Worm (Caenorhabditis elegans): ENCODE measurements around the gene cpt-6.
A peak's percentile ranks its signal among the peaks of the same experiment; 100 is the strongest.

Gene cpt-6

ce11 chrV:6516491-6517304 lies 23.0 kb upstream of the cpt-6 start, which contains the start of gene mdh-1:
Gene mdh-1, minus strand, starts transcription at chrV:6516526.
- TF ChIP-seq K02D7.2 (tag; optimal IDR thresholded peaks at IDR 0.05), result no peak

ce11 chrV:6515344-6515743 lies 21.6 kb upstream of the cpt-6 start:
- TF ChIP-seq ceh-30 (tag; optimal IDR thresholded peaks at IDR 0.05) (no peak), sox-4 (tag; optimal IDR thresholded peaks at IDR 0.05) (no peak), che-1 (tag; optimal IDR thresholded peaks at IDR 0.05) (no peak), F13H6.1 (tag; optimal IDR thresholded peaks at IDR 0.05) (no peak), pax-1 (tag; optimal IDR thresholded peaks at IDR 0.05) (no peak), ceh-48 (tag; optimal IDR thresholded peaks at IDR 0.05) (no peak), ttx-3 (tag; optimal IDR thresholded peaks at IDR 0.05) (no peak), hlh-13 (GFP tag; optimal IDR thresholded peaks at IDR 0.05) (no peak), ceh-2 (tag; optimal IDR thresholded peaks at IDR 0.05) (no peak)

ce11 chrV:6514887-6515324 lies 21.2 kb upstream of the cpt-6 start, which contains the start of gene dpy-11:
Gene dpy-11, minus strand, starts transcription at chrV:6515240.
- no peak for TF ChIP-seq pha-2 (tag; optimal IDR thresholded peaks at IDR 0.05)
- TF ChIP-seq ceh-45 (GFP tag; IDR thresholded peaks at IDR 0.05), result 0 out of 2 replicates have a peak, but pooled peaks have one; percentile 40

ce11 chrV:6513786-6514430 lies 20.2 kb upstream of the cpt-6 start:
- no peak for TF ChIP-seq hlh-13 (GFP tag; optimal IDR thresholded peaks at IDR 0.05)
- TF ChIP-seq lim-6 (tag; optimal IDR thresholded peaks at IDR 0.05), result no peak
- TF ChIP-seq che-1 (tag; optimal IDR thresholded peaks at IDR 0.05), result no peak
- no peak for TF ChIP-seq pros-1 (tag; optimal IDR thresholded peaks at IDR 0.05)
- no peak for TF ChIP-seq ceh-6 (GFP tag; optimal IDR thresholded peaks at IDR 0.05)
- no peak for TF ChIP-seq elt-4 (tag; optimal IDR thresholded peaks at IDR 0.05)

- no peak for TF ChIP-seq pha-4 (tag; optimal IDR thresholded peaks at IDR 0.05)
These were observed 19.6 kb upstream of the cpt-6 start for ce11 chrV:6513356-6513755.

- TF ChIP-seq pros-1 (tag; optimal IDR thresholded peaks at IDR 0.05) (no peak), che-1 (tag; optimal IDR thresholded peaks at IDR 0.05) (no peak)
These were observed 17.4 kb upstream of the cpt-6 start, which contains the start of gene ubh-1 for ce11 chrV:6511121-6511520. Gene ubh-1, minus strand, starts transcription at chrV:6511409.

ce11 chrV:6510622-6511021 lies 16.9 kb upstream of the cpt-6 start:
- TF ChIP-seq nfya-1 (tag; optimal IDR thresholded peaks at IDR 0.05), result no peak
- no peak for TF ChIP-seq mec-3 (tag; optimal IDR thresholded peaks at IDR 0.05; ENCODE audit: borderline replicate concordance)
- no peak for TF ChIP-seq ttx-3 (tag; optimal IDR thresholded peaks at IDR 0.05)
- no peak for TF ChIP-seq unc-86 (tag; optimal IDR thresholded peaks at IDR 0.05)
- TF ChIP-seq elt-4 (tag; optimal IDR thresholded peaks at IDR 0.05), result no peak
- no peak for TF ChIP-seq ceh-34 (tag; optimal IDR thresholded peaks at IDR 0.05)
- TF ChIP-seq nhr-232 (tag; optimal IDR thresholded peaks at IDR 0.05), result no peak
- no peak for TF ChIP-seq lim-6 (tag; optimal IDR thresholded peaks at IDR 0.05)
- TF ChIP-seq pag-3 (tag; optimal IDR thresholded peaks at IDR 0.05; ENCODE audit: borderline replicate concordance), result no peak
- TF ChIP-seq odd-2 (tag; optimal IDR thresholded peaks at IDR 0.05), result no peak
- no peak for TF ChIP-seq ceh-9 (tag; optimal IDR thresholded peaks at IDR 0.05)
- no peak for TF ChIP-seq fkh-6 (tag; optimal IDR thresholded peaks at IDR 0.05)
- TF ChIP-seq madf-2 (tag; optimal IDR thresholded peaks at IDR 0.05), result no peak
- no peak for TF ChIP-seq T23F11.4 (GFP tag; optimal IDR thresholded peaks at IDR 0.05)
- TF ChIP-seq ceh-6 (GFP tag; optimal IDR thresholded peaks at IDR 0.05), result no peak

Measured in whole organism, late embryonic.